Worm (Caenorhabditis elegans) whole organism, young adult: ENCODE results near the gene fbxb-75.

Source experiments
- B0019.2 ChIP-seq: fragments of 200-800 bp; sonication (Bioruptor generic); conservative IDR thresholded peaks from 2 replicates; pipeline ENCODE4 v1.3.6; 2022; ENCODE audit warnings: missing genetic modification reagents, missing genetic modification characterization, missing compliant biosample characterization
- B0035.1 ChIP-seq: sonication (generic microtip); optimal IDR thresholded peaks from 2 replicates; lab custom pipeline; 2016; ENCODE audit warnings: missing genetic modification characterization, mild to moderate bottlenecking, missing compliant biosample characterization, missing genotype, missing genetic modification reagents
- B0261.1 ChIP-seq: sonication (generic microtip); optimal IDR thresholded peaks from 2 replicates; lab custom pipeline; 2016; ENCODE audit warnings: mild to moderate bottlenecking, missing genetic modification characterization, moderate library complexity, missing compliant biosample characterization
- D2030.7 ChIP-seq: fragments of 200-800 bp; sonication (Bioruptor generic); IDR thresholded peaks from 2 replicates; pipeline ENCODE4 v1.3.6; 2022; ENCODE audit warnings: missing genetic modification reagents, missing genetic modification characterization, missing compliant biosample characterization
- F33H1.4 ChIP-seq: fragments of 200-800 bp; sonication (Bioruptor generic); IDR thresholded peaks from 2 replicates; pipeline ENCODE4 v1.3.6; 2022; ENCODE audit warnings: missing genetic modification reagents, missing genetic modification characterization, missing compliant biosample characterization
- F39B2.1 ChIP-seq: fragments of 200-800 bp; sonication (Bioruptor generic); IDR thresholded peaks from 2 replicates; pipeline ENCODE4 v1.3.6; 2022; ENCODE audit warnings: missing genetic modification reagents, missing genetic modification characterization, missing compliant biosample characterization
- F57C9.4 ChIP-seq: sonication (generic microtip); optimal IDR thresholded peaks from 2 replicates; lab custom pipeline; 2017; ENCODE audit warnings: mild to moderate bottlenecking, missing genetic modification characterization, missing compliant biosample characterization
- T07F8.4 ChIP-seq: sonication (generic microtip); optimal IDR thresholded peaks from 2 replicates; lab custom pipeline; 2016; ENCODE audit warnings: mild to moderate bottlenecking, missing genetic modification characterization, moderate library complexity, missing compliant biosample characterization
- Y53G8AR.9 ChIP-seq: fragments of 200-800 bp; sonication (Bioruptor generic); conservative IDR thresholded peaks from 2 replicates; pipeline ENCODE4 v1.3.6; 2022; ENCODE audit warnings: missing genetic modification reagents, missing genetic modification characterization, missing compliant biosample characterization
- attf-3 ChIP-seq: fragments of 200-800 bp; sonication (Bioruptor generic); conservative IDR thresholded peaks from 2 replicates; pipeline ENCODE4 v1.3.6; 2022; ENCODE audit warnings: missing genetic modification reagents, missing genetic modification characterization, missing compliant biosample characterization
- attf-6 ChIP-seq: fragments of 200-800 bp; sonication (Bioruptor generic); IDR thresholded peaks from 2 replicates; pipeline ENCODE4 v1.3.6; 2022; ENCODE audit warnings: missing genetic modification reagents, missing genetic modification characterization, missing compliant biosample characterization
- bed-1 ChIP-seq: fragments of 200-800 bp; sonication (Bioruptor generic); IDR thresholded peaks from 2 replicates; pipeline ENCODE4 v1.3.6; 2022; ENCODE audit warnings: missing genetic modification reagents, missing genetic modification characterization, missing compliant biosample characterization
- cebp-2 ChIP-seq: fragments of 200-800 bp; sonication (Bioruptor generic); IDR thresholded peaks from 2 replicates; pipeline ENCODE4 v1.3.6; 2022; ENCODE audit warnings: missing genetic modification characterization, missing compliant biosample characterization
- ceh-100 ChIP-seq: fragments of 200-800 bp; sonication (Bioruptor generic); IDR thresholded peaks from 2 replicates; pipeline ENCODE4 v1.3.6; 2022; ENCODE audit warnings: missing genetic modification reagents, missing genetic modification characterization, missing compliant biosample characterization
- ceh-58 ChIP-seq: fragments of 200-800 bp; sonication (Bioruptor generic); IDR thresholded peaks from 2 replicates; pipeline ENCODE4 v1.3.6; 2022; ENCODE audit warnings: missing genetic modification characterization, missing compliant biosample characterization
- ceh-91 ChIP-seq: fragments of 200-800 bp; sonication (Bioruptor generic); IDR thresholded peaks from 2 replicates; pipeline ENCODE4 v1.3.6; 2022; ENCODE audit warnings: missing genetic modification reagents, missing genetic modification characterization, missing compliant biosample characterization
- efl-1 ChIP-seq: fragments of 150-350 bp; optimal IDR thresholded peaks from 2 replicates; lab custom pipeline; 2014; ENCODE audit warnings: missing biosample characterization, missing genetic modification reagents, missing genetic modification characterization
- ekl-4 ChIP-seq: fragments of 200-800 bp; sonication (Bioruptor generic); IDR thresholded peaks from 2 replicates; pipeline ENCODE4 v1.3.6; 2022; ENCODE audit warnings: missing genetic modification reagents, missing genetic modification characterization, missing compliant biosample characterization
- hmg-20 ChIP-seq: fragments of 200-800 bp; sonication (Bioruptor generic); IDR thresholded peaks from 2 replicates; pipeline ENCODE4 v1.3.6; 2022; ENCODE audit warnings: missing genetic modification reagents, missing genetic modification characterization, missing compliant biosample characterization
- hrde-1 ChIP-seq: sonication (generic microtip); optimal IDR thresholded peaks from 2 replicates; lab custom pipeline; 2016; ENCODE audit warnings: missing genetic modification characterization, mild to moderate bottlenecking, missing compliant biosample characterization, moderate library complexity, missing genotype, missing genetic modification reagents, borderline replicate concordance
- lag-1 ChIP-seq: fragments of 200-800 bp; sonication (Bioruptor generic); IDR thresholded peaks from 2 replicates; pipeline ENCODE4 v1.3.6; 2022; ENCODE audit warnings: missing genetic modification reagents, missing genetic modification characterization, missing compliant biosample characterization
- lin-40 ChIP-seq: sonication (generic microtip); optimal IDR thresholded peaks from 2 replicates; lab custom pipeline; 2016; ENCODE audit warnings: missing genetic modification characterization, mild to moderate bottlenecking, missing compliant biosample characterization, missing genotype, missing genetic modification reagents
- lin-54 ChIP-seq: fragments of 200-800 bp; sonication (Bioruptor generic); optimal IDR thresholded peaks from 2 replicates; lab custom pipeline; 2018; ENCODE audit warnings: mild to moderate bottlenecking, missing genetic modification characterization, missing compliant biosample characterization
- lsy-27 ChIP-seq: sonication (generic microtip); optimal IDR thresholded peaks from 2 replicates; lab custom pipeline; 2017; ENCODE audit warnings: missing genetic modification characterization, mild to moderate bottlenecking, missing compliant biosample characterization, antibody characterized with exemption, missing genotype, borderline replicate concordance; ENCODE audit not compliant: insufficient read depth
- madf-6 ChIP-seq: fragments of 200-800 bp; sonication (Bioruptor generic); IDR thresholded peaks from 2 replicates; pipeline ENCODE4 v1.3.6; 2022; ENCODE audit warnings: missing genetic modification reagents, missing genetic modification characterization, missing compliant biosample characterization
- mel-28 ChIP-seq: sonication (generic microtip); optimal IDR thresholded peaks from 2 replicates; lab custom pipeline; 2016; ENCODE audit warnings: borderline replicate concordance, mild to moderate bottlenecking, missing genetic modification characterization, missing compliant biosample characterization
- mes-4 ChIP-seq: sonication (generic microtip); optimal IDR thresholded peaks from 2 replicates; lab custom pipeline; 2016; ENCODE audit warnings: missing genotype, missing genetic modification characterization, missing compliant biosample characterization
- nfya-1 ChIP-seq: sonication (generic microtip); optimal IDR thresholded peaks from 2 replicates; lab custom pipeline; 2017; ENCODE audit warnings: antibody characterized with exemption, missing compliant biosample characterization, missing genetic modification characterization, borderline replicate concordance; ENCODE audit not compliant: insufficient read depth
- nhr-90 ChIP-seq: sonication (generic microtip); optimal IDR thresholded peaks from 2 replicates; lab custom pipeline; 2016; ENCODE audit warnings: missing genotype, mild to moderate bottlenecking, missing genetic modification characterization, missing compliant biosample characterization
- rcor-1 ChIP-seq: fragments of 200-800 bp; sonication (Bioruptor generic); IDR thresholded peaks from 2 replicates; pipeline ENCODE4 v1.3.6; 2022; ENCODE audit warnings: missing genetic modification reagents, missing genetic modification characterization, missing compliant biosample characterization
- snpc-4 ChIP-seq, 5 experiments: fragments of 150-350 bp in 1 of 5; sonication (generic microtip) in 4 of 5; optimal IDR thresholded peaks; 2 replicates each; lab custom pipeline; 2014 to 2018; ENCODE audit warnings: missing genetic modification characterization in 5 of 5, missing biosample characterization in 3 of 5, antibody characterized with exemption in 2 of 5, mild to moderate bottlenecking in 2 of 5, missing compliant biosample characterization in 2 of 5, missing genotype in 2 of 5, moderate library complexity in 2 of 5, missing genetic modification reagents in 1 of 5
- sptf-2 ChIP-seq: fragments of 200-800 bp; sonication (Bioruptor generic); optimal IDR thresholded peaks from 2 replicates; lab custom pipeline; 2018; ENCODE audit warnings: mild to moderate bottlenecking, missing genetic modification characterization, missing compliant biosample characterization
- tlf-1 ChIP-seq: fragments of 200-800 bp; sonication (Bioruptor generic); optimal IDR thresholded peaks from 2 replicates; lab custom pipeline; 2018; ENCODE audit warnings: mild to moderate bottlenecking, missing genetic modification characterization, missing compliant biosample characterization
- zim-3 ChIP-seq: sonication (generic microtip); optimal IDR thresholded peaks from 2 replicates; lab custom pipeline; 2017; ENCODE audit warnings: mild to moderate bottlenecking, missing genetic modification characterization, moderate library complexity, missing compliant biosample characterization
- ztf-18 ChIP-seq: sonication (generic microtip); optimal IDR thresholded peaks from 2 replicates; lab custom pipeline; 2016; ENCODE audit warnings: missing genotype, mild to moderate bottlenecking, missing genetic modification characterization, missing compliant biosample characterization

Gene fbxb-75

DNA sequence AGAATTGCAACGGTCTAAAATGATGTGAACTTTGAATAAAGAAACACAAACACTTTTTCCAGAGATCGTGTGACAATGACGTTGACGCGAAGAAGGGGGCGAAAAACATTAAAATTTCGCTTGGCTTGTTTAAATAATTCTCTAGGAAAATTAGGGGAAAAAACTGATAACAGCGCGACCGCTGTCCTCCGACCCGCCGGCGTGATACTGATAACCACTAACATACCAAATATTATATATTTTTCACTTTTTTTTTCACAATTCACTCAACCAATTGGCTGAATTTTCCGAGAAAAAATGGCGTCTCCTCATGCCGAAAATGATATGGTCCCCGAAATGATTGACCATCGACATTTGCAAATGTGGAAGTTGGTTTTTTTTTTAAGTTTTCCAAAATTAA, 8.9 kb upstream of the fbxb-75 start (continued):
- TF ChIP-seq hmg-20 (GFP tag; lab: Robert Waterston, UW) (no peak), ceh-100 (GFP tag; lab: Robert Waterston, UW) (0 out of 2 replicates have a peak, but pooled peaks have one; percentile 27), F33H1.4 (GFP tag; lab: Robert Waterston, UW) (peak; percentile 39), sptf-2 (GFP tag; lab: Kevin White, UChicago) (no peak), hrde-1 (tag; lab: Kevin White, UChicago) (peak; percentile 51), attf-3 (GFP tag; lab: Robert Waterston, UW) (0 out of 2 replicates have a peak, but pooled peaks have one; percentile 9), zim-3 (tag; lab: Kevin White, UChicago) (no peak), lin-54 (peak; percentile 4), attf-6 (GFP tag; lab: Robert Waterston, UW) (no peak; the same call in 1 of the 2 replicates), mes-4 (tag; lab: Kevin White, UChicago) (peak; percentile 38), rcor-1 (GFP tag; lab: Robert Waterston, UW) (peak; percentile 39; the same call in 1 of the 2 replicates), lsy-27 (no peak), nhr-90 (peak; percentile 47), B0035.1 (tag; lab: Kevin White, UChicago) (peak; percentile 30), ceh-91 (GFP tag; lab: Robert Waterston, UW) (peak; percentile 22), ztf-18 (tag; lab: Kevin White, UChicago) (peak; percentile 40), lin-40 (peak; percentile 52)
- TF ChIP-seq, all 124 proteins: peak for 44

DNA sequence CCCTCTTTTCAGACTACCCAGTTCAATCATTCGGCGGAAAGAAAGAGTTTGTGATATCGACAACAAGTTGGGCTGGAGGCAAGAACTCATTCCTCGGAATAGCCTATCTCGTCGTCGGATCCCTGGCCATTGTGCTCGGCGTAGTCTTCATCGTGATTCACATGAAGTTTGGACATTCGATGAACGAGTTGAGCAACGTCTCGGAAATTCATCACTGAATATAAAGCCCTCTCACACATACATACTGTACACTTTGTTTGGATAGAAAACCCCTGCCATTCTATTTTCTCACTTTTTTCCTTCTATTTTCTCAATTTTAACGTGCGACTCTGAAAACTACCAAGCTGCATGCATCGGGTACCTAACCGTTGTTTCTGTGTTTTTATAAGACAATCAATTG, 8.5 kb upstream of the fbxb-75 start, which contains the start of gene R08C7.12:
Gene R08C7.12, plus strand, starts transcription at position 301 of the 400 bp plus-strand sequence.
- TF ChIP-seq madf-6 (GFP tag; lab: Robert Waterston, UW) (peak; percentile 23; the same call in 1 of the 2 replicates), bed-1 (GFP tag; lab: Robert Waterston, UW) (no peak)

DNA sequence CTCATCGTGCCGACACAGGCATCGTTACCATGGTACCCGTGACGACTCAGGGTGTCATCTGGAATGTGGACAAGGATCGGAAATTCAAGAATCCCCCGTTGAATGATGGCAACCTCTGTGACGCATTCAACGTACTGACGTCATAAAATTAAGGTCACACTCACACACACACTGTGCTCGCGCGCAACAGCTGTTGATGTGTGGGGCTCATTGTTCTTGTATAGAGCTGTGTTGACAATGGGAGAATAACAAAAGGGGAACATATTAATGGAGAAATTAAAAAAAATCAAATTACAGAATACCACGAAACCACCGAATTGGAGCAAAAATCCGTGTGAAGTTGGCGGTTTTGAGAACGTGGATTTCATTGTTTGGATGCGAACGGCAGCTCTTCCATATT, 7.4 kb upstream of the fbxb-75 start:
- TF ChIP-seq efl-1: no peak
- TF ChIP-seq snpc-4 (GFP tag; optimal IDR thresholded peaks at IDR 0.05; lab: Kevin White, UChicago): no peak
- TF ChIP-seq snpc-4 (tag; optimal IDR thresholded peaks at IDR 0.05; lab: Kevin White, UChicago): no peak
- TF ChIP-seq Y53G8AR.9 (GFP tag; lab: Robert Waterston, UW): no peak
- TF ChIP-seq lag-1 (GFP tag; lab: Robert Waterston, UW): no peak
- TF ChIP-seq B0019.2 (GFP tag; lab: Robert Waterston, UW): no peak
- TF ChIP-seq nfya-1: no peak
- no peak for TF ChIP-seq ekl-4
- no peak for TF ChIP-seq mel-28 (tag; lab: Kevin White, UChicago)
- TF ChIP-seq B0261.1 (tag; lab: Kevin White, UChicago): no peak
- no peak for TF ChIP-seq D2030.7 (GFP tag; lab: Robert Waterston, UW)
- TF ChIP-seq tlf-1 (GFP tag; lab: Kevin White, UChicago): no peak
- no peak for TF ChIP-seq T07F8.4 (tag; lab: Kevin White, UChicago)
- no peak for TF ChIP-seq rcor-1 (GFP tag; lab: Robert Waterston, UW)
- no peak for TF ChIP-seq madf-6 (GFP tag; lab: Robert Waterston, UW)
- TF ChIP-seq F57C9.4 (tag; lab: Kevin White, UChicago): no peak
- TF ChIP-seq F39B2.1 (GFP tag; lab: Robert Waterston, UW): no peak
- TF ChIP-seq lin-54: no peak
- no peak for TF ChIP-seq cebp-2 (GFP tag; lab: Robert Waterston, UW)
- TF ChIP-seq ceh-58: no peak
